Fruit fly (Drosophila melanogaster) whole organism, embryonic: ENCODE results near the gene Theg.
A peak's percentile ranks its signal among the peaks of the same experiment; 100 is the strongest.

Source experiments
- Ada2b ChIP-seq: fragments of 200-800 bp; sonication (Bioruptor generic); IDR thresholded peaks from 2 replicates; pipeline ENCODE4 v1.3.6; 2022; ENCODE audit warnings: missing biosample characterization, missing genetic modification characterization
- Bgb ChIP-seq: fragments of 200-800 bp; sonication (Bioruptor generic); IDR thresholded peaks from 2 replicates; pipeline ENCODE4 v1.3.6; 2022; ENCODE audit warnings: missing biosample characterization, missing genetic modification characterization; ENCODE audit not compliant: partially characterized antibody
- Bteb2 ChIP-seq: fragments of 200-800 bp; sonication (Bioruptor generic); optimal IDR thresholded peaks from 2 replicates; lab custom pipeline; 2016; ENCODE audit warnings: missing biosample characterization, missing genetic modification characterization
- CG11085 ChIP-seq: fragments of 200-800 bp; sonication (Bioruptor generic); IDR thresholded peaks from 2 replicates; pipeline ENCODE4 v1.3.6; 2022; ENCODE audit warnings: missing biosample characterization, missing genetic modification characterization
- CG12219 ChIP-seq: fragments of 200-800 bp; sonication (Bioruptor generic); optimal IDR thresholded peaks from 3 replicates; lab custom pipeline; 2018; ENCODE audit warnings: missing biosample characterization, mild to moderate bottlenecking, missing genetic modification characterization
- CG15514 ChIP-seq: fragments of 200-800 bp; sonication (Bioruptor generic); optimal IDR thresholded peaks from 3 replicates; lab custom pipeline; 2017; ENCODE audit warnings: missing biosample characterization, missing genetic modification characterization, mild to moderate bottlenecking, moderate library complexity, missing genetic modification reagents
- CG1602 ChIP-seq: fragments of 200-800 bp; sonication (Bioruptor generic); optimal IDR thresholded peaks from 3 replicates; lab custom pipeline; 2016; ENCODE audit warnings: missing biosample characterization, missing genetic modification characterization
- CG16813 ChIP-seq: fragments of 200-800 bp; sonication (Bioruptor generic); IDR thresholded peaks from 3 replicates; pipeline ENCODE4 v1.3.6; 2022; ENCODE audit warnings: missing biosample characterization, missing genetic modification characterization; ENCODE audit not compliant: partially characterized antibody
- CG17359 ChIP-seq: fragments of 200-800 bp; sonication (Bioruptor generic); optimal IDR thresholded peaks from 3 replicates; lab custom pipeline; 2018; ENCODE audit warnings: missing biosample characterization, mild to moderate bottlenecking, missing genetic modification characterization, moderate library complexity
- CG18619 ChIP-seq: fragments of 200-800 bp; sonication (Bioruptor generic); optimal IDR thresholded peaks from 3 replicates; lab custom pipeline; 2017; ENCODE audit warnings: missing biosample characterization, mild to moderate bottlenecking, missing genetic modification characterization
- CG18764 ChIP-seq: fragments of 200-800 bp; sonication (Bioruptor generic); optimal IDR thresholded peaks from 3 replicates; lab custom pipeline; 2016; ENCODE audit warnings: missing biosample characterization, missing genetic modification characterization
- CG32532 ChIP-seq: fragments of 200-800 bp; sonication (Bioruptor generic); IDR thresholded peaks from 2 replicates; pipeline ENCODE4 v1.3.6; 2022; ENCODE audit warnings: missing biosample characterization, missing genetic modification characterization
- CG3281 ChIP-seq: fragments of 200-800 bp; sonication (Bioruptor generic); optimal IDR thresholded peaks from 3 replicates; lab custom pipeline; 2017; ENCODE audit warnings: missing biosample characterization, mild to moderate bottlenecking, missing genetic modification characterization
- CG34224 ChIP-seq: fragments of 200-800 bp; sonication (Bioruptor generic); IDR thresholded peaks from 3 replicates; pipeline ENCODE4 v1.3.6; 2022; ENCODE audit warnings: missing biosample characterization, missing genetic modification characterization; ENCODE audit not compliant: partially characterized antibody
- CG6683 ChIP-seq: fragments of 200-800 bp; sonication (Bioruptor generic); optimal IDR thresholded peaks from 2 replicates; lab custom pipeline; 2017; ENCODE audit warnings: missing biosample characterization, mild to moderate bottlenecking, missing genetic modification characterization, missing genetic modification reagents
- CG7357 ChIP-seq: fragments of 200-800 bp; sonication (Bioruptor generic); IDR thresholded peaks from 3 replicates; pipeline ENCODE4 v1.3.6; 2022; ENCODE audit warnings: missing biosample characterization, missing genetic modification characterization
- CG7786 ChIP-seq: fragments of 200-800 bp; sonication (Bioruptor generic); optimal IDR thresholded peaks from 2 replicates; lab custom pipeline; 2016; ENCODE audit warnings: missing biosample characterization, missing genetic modification characterization
- CG8478 ChIP-seq: fragments of >200 bp; optimal IDR thresholded peaks from 2 replicates; lab custom pipeline; 2018
- Camta ChIP-seq: fragments of 200-800 bp; sonication (Bioruptor generic); optimal IDR thresholded peaks from 2 replicates; lab custom pipeline; 2016; ENCODE audit warnings: missing biosample characterization, missing genetic modification characterization
- D ChIP-seq, 2 experiments: fragments of 200-800 bp in 1 of 2; fragments of >200 bp in 1 of 2; sonication (Bioruptor generic) in 1 of 2; optimal IDR thresholded peaks; 2 replicates in 1 of 2; 3 replicates in 1 of 2; lab custom pipeline; 2017; ENCODE audit warnings: mild to moderate bottlenecking in 1 of 2, missing biosample characterization in 1 of 2, missing genetic modification characterization in 1 of 2, missing genetic modification reagents in 1 of 2
- Dad ChIP-seq: fragments of 200-800 bp; sonication (Bioruptor generic); optimal IDR thresholded peaks from 3 replicates; lab custom pipeline; 2016; ENCODE audit warnings: missing biosample characterization, missing genetic modification characterization
- Dfd ChIP-seq, 2 experiments: fragments of >200 bp; optimal IDR thresholded peaks; 2 replicates each; lab custom pipeline; 2017; ENCODE audit warnings: missing biosample characterization in 2 of 2, missing genetic modification characterization in 2 of 2
- E2f2 ChIP-seq: fragments of 200-800 bp; sonication (Bioruptor generic); IDR thresholded peaks from 2 replicates; pipeline ENCODE4 v1.3.6; 2022; ENCODE audit warnings: missing biosample characterization, missing genetic modification characterization
- H15 ChIP-seq: fragments of 200-800 bp; sonication (Bioruptor generic); IDR thresholded peaks from 3 replicates; pipeline ENCODE4 v1.3.6; 2022; ENCODE audit warnings: missing biosample characterization, missing genetic modification characterization
- HLH4C ChIP-seq: fragments of 200-800 bp; sonication (Bioruptor generic); IDR thresholded peaks from 3 replicates; pipeline ENCODE4 v1.3.6; 2022; ENCODE audit warnings: missing biosample characterization, missing genetic modification characterization; ENCODE audit not compliant: partially characterized antibody
- HLHmδ ChIP-seq: fragments of 200-800 bp; sonication (Bioruptor generic); optimal IDR thresholded peaks from 2 replicates; lab custom pipeline; 2018; ENCODE audit warnings: missing biosample characterization, mild to moderate bottlenecking, missing genetic modification characterization, moderate library complexity
- Scr ChIP-seq: fragments of 200-800 bp; sonication (Bioruptor generic); IDR thresholded peaks from 2 replicates; pipeline ENCODE4 v1.3.6; 2022; ENCODE audit warnings: missing biosample characterization, missing genetic modification characterization; ENCODE audit not compliant: partially characterized antibody
- Tbp ChIP-seq: fragments of >200 bp; optimal IDR thresholded peaks from 2 replicates; lab custom pipeline; 2018; ENCODE audit warnings: missing biosample characterization, missing genetic modification characterization
- Xrp1 ChIP-seq: fragments of 200-800 bp; sonication (Bioruptor generic); IDR thresholded peaks from 2 replicates; pipeline ENCODE4 v1.3.6; 2022; ENCODE audit warnings: missing biosample characterization, missing genetic modification characterization
- abd-A ChIP-seq: fragments of 200-800 bp; sonication (Bioruptor generic); optimal IDR thresholded peaks from 3 replicates; lab custom pipeline; 2019; ENCODE audit warnings: missing biosample characterization, mild to moderate bottlenecking, missing genetic modification characterization, moderate library complexity
- al ChIP-seq: fragments of 200-800 bp; sonication (Bioruptor generic); IDR thresholded peaks from 2 replicates; pipeline ENCODE4 v1.3.6; 2022; ENCODE audit warnings: missing biosample characterization, missing genetic modification characterization
- ara ChIP-seq: fragments of 200-800 bp; sonication (Bioruptor generic); IDR thresholded peaks from 2 replicates; pipeline ENCODE4 v1.3.6; 2022; ENCODE audit warnings: missing biosample characterization, missing genetic modification characterization
- ase ChIP-seq: fragments of 200-800 bp; sonication (Bioruptor generic); IDR thresholded peaks from 3 replicates; pipeline ENCODE4 v1.3.6; 2022; ENCODE audit warnings: missing biosample characterization, missing genetic modification characterization
- bcd ChIP-seq: fragments of 200-800 bp; sonication (Bioruptor generic); optimal IDR thresholded peaks from 2 replicates; lab custom pipeline; 2017; ENCODE audit warnings: missing biosample characterization, mild to moderate bottlenecking, missing genetic modification characterization
- btn ChIP-seq: fragments of 200-800 bp; sonication (Bioruptor generic); optimal IDR thresholded peaks from 2 replicates; lab custom pipeline; 2016; ENCODE audit warnings: missing biosample characterization, missing genetic modification characterization
- croc ChIP-seq: fragments of 200-800 bp; sonication (Bioruptor generic); conservative IDR thresholded peaks from 3 replicates; pipeline ENCODE4 v1.3.6; 2022; ENCODE audit warnings: missing biosample characterization, missing genetic modification characterization
- dm ChIP-seq: fragments of 200-800 bp; sonication (Bioruptor generic); optimal IDR thresholded peaks from 3 replicates; lab custom pipeline; 2016; ENCODE audit warnings: missing biosample characterization, missing genetic modification characterization
- ind ChIP-seq: fragments of 200-800 bp; sonication (Bioruptor generic); optimal IDR thresholded peaks from 3 replicates; lab custom pipeline; 2016; ENCODE audit warnings: missing biosample characterization, missing genetic modification characterization
- kay ChIP-seq: fragments of 200-800 bp; sonication (Bioruptor generic); optimal IDR thresholded peaks from 2 replicates; lab custom pipeline; 2016; ENCODE audit warnings: missing biosample characterization, missing genetic modification characterization
- lola ChIP-seq, 3 experiments: fragments of >200 bp in 2 of 3; fragments of 200-800 bp in 1 of 3; sonication (Bioruptor generic) in 1 of 3; optimal IDR thresholded peaks; 2 replicates each; lab custom pipeline; 2017 to 2019; ENCODE audit warnings: missing biosample characterization in 3 of 3, missing genetic modification characterization in 3 of 3, mild to moderate bottlenecking in 1 of 3, moderate library complexity in 1 of 3
- luna ChIP-seq: fragments of 200-800 bp; sonication (Bioruptor generic); optimal IDR thresholded peaks from 2 replicates; lab custom pipeline; 2016; ENCODE audit warnings: missing biosample characterization, missing genetic modification characterization
- nau ChIP-seq: fragments of 200-800 bp; sonication (Bioruptor generic); optimal IDR thresholded peaks from 3 replicates; lab custom pipeline; 2017; ENCODE audit warnings: missing biosample characterization, mild to moderate bottlenecking, missing genetic modification characterization, missing genetic modification reagents
- nerfin-1 ChIP-seq: fragments of 200-800 bp; sonication (Bioruptor generic); optimal IDR thresholded peaks from 3 replicates; lab custom pipeline; 2019; ENCODE audit warnings: missing biosample characterization, mild to moderate bottlenecking, missing genetic modification characterization, moderate library complexity
- odd ChIP-seq: fragments of 200-800 bp; sonication (Bioruptor generic); optimal IDR thresholded peaks from 2 replicates; lab custom pipeline; 2017; ENCODE audit warnings: missing biosample characterization, mild to moderate bottlenecking, missing genetic modification characterization
- salm ChIP-seq: fragments of 200-800 bp; sonication (Bioruptor generic); optimal IDR thresholded peaks from 2 replicates; lab custom pipeline; 2018; ENCODE audit warnings: missing biosample characterization, mild to moderate bottlenecking, missing genetic modification characterization
- sim ChIP-seq: fragments of 200-800 bp; sonication (Bioruptor generic); IDR thresholded peaks from 2 replicates; pipeline ENCODE4 v1.3.6; 2022; ENCODE audit warnings: missing biosample characterization, missing genetic modification characterization
- so ChIP-seq: fragments of 200-800 bp; sonication (Bioruptor generic); IDR thresholded peaks from 3 replicates; pipeline ENCODE4 v1.3.6; 2022; ENCODE audit warnings: missing biosample characterization, missing genetic modification characterization
- tio ChIP-seq: fragments of 200-800 bp; sonication (Bioruptor generic); optimal IDR thresholded peaks from 2 replicates; lab custom pipeline; 2017; ENCODE audit warnings: missing biosample characterization, missing genetic modification characterization, inconsistent platforms
- tna ChIP-seq: fragments of 200-800 bp; sonication (Bioruptor generic); IDR thresholded peaks from 2 replicates; pipeline ENCODE4 v1.3.6; 2022; ENCODE audit warnings: missing biosample characterization, missing genetic modification characterization; ENCODE audit not compliant: partially characterized antibody
- vvl ChIP-seq: fragments of 200-800 bp; sonication (Bioruptor generic); IDR thresholded peaks from 2 replicates; pipeline ENCODE4 v1.3.6; 2022; ENCODE audit warnings: missing biosample characterization, missing genetic modification characterization

Gene Theg

dm6 chr3R:22023041-22023626 is 8.6 kb downstream of the Theg start, which contains the start of the genes Mitofilin and mRpL35 (continued):
- no peak for TF ChIP-seq CG6683
- TF ChIP-seq D (optimal IDR thresholded peaks at IDR 0.05; lab: Kevin White, UChicago), result no peak
- TF ChIP-seq D (GFP tag; optimal IDR thresholded peaks at IDR 0.05; lab: Kevin White, UChicago), result no peak
- no peak for TF ChIP-seq ara (GFP tag; lab: Robert Waterston, UW)
- TF ChIP-seq CG11085 (GFP tag; lab: Robert Waterston, UW), result no peak
- no peak for TF ChIP-seq abd-A (tag; lab: Kevin White, UChicago)
- TF ChIP-seq btn (GFP tag; lab: Kevin White, UChicago), result no peak
- no peak for TF ChIP-seq CG12219 (GFP tag; lab: Kevin White, UChicago)
- no peak for TF ChIP-seq CG7357 (GFP tag; lab: Robert Waterston, UW)
- TF ChIP-seq H15 (GFP tag; lab: Robert Waterston, UW), result 0 out of 3 replicates have a peak, but pooled peaks have one; percentile 7
- TF ChIP-seq CG7786 (GFP tag; lab: Kevin White, UChicago), result peak; percentile 57
- TF ChIP-seq CG34224 (GFP tag; lab: Robert Waterston, UW), result 0 out of 3 replicates have a peak, but pooled peaks have one; percentile 24
- peak; percentile 69 for TF ChIP-seq bcd (GFP tag; lab: Kevin White, UChicago)
- no peak for TF ChIP-seq CG17359
- TF ChIP-seq Bteb2 (GFP tag; lab: Kevin White, UChicago), result no peak
- no peak for TF ChIP-seq ase (GFP tag; lab: Robert Waterston, UW)
- no peak for TF ChIP-seq CG8478
- no peak for TF ChIP-seq CG18764 (GFP tag; lab: Kevin White, UChicago)
- TF ChIP-seq E2f2 (GFP tag; lab: Robert Waterston, UW), result no peak
- no peak for TF ChIP-seq nau (GFP tag; lab: Kevin White, UChicago)
- peak; percentile 24 for TF ChIP-seq CG18619 (GFP tag; lab: Kevin White, UChicago)
- peak in 1 of 3 experiments; percentile 53 for TF ChIP-seq lola (GFP tag; optimal IDR thresholded peaks at IDR 0.05; lab: Kevin White, UChicago)
- no peak for TF ChIP-seq so (GFP tag; lab: Robert Waterston, UW)
- TF ChIP-seq kay (GFP tag; lab: Kevin White, UChicago), result peak; percentile 19
- TF ChIP-seq tna (GFP tag; lab: Robert Waterston, UW), result no peak
- peak; percentile 71 for TF ChIP-seq Scr (GFP tag; lab: Robert Waterston, UW)
- TF ChIP-seq CG3281 (GFP tag; lab: Kevin White, UChicago), result peak; percentile 23
- no peak for TF ChIP-seq Xrp1 (GFP tag; lab: Robert Waterston, UW)
- TF ChIP-seq Dfd (GFP tag; optimal IDR thresholded peaks at IDR 0.05; lab: Kevin White, UChicago), result no peak
- no peak for TF ChIP-seq nerfin-1 (tag; lab: Kevin White, UChicago)
- no peak for TF ChIP-seq CG32532 (GFP tag; lab: Robert Waterston, UW)
- no peak for TF ChIP-seq HLHmδ (GFP tag; lab: Kevin White, UChicago)
- TF ChIP-seq Dad, result no peak
- TF ChIP-seq vvl (GFP tag; lab: Robert Waterston, UW), result peak; percentile 47; the same call in 1 of the 2 replicates
- peak; percentile 56 for TF ChIP-seq luna (GFP tag; lab: Kevin White, UChicago)
- no peak for TF ChIP-seq CG15514 (GFP tag; lab: Kevin White, UChicago)
- peak; percentile 78 for TF ChIP-seq CG16813 (GFP tag; lab: Robert Waterston, UW)
- peak; percentile 49 for TF ChIP-seq CG1602 (GFP tag; lab: Kevin White, UChicago)
- peak; percentile 23 for TF ChIP-seq Camta (GFP tag; lab: Kevin White, UChicago)
- no peak for TF ChIP-seq sim (GFP tag; lab: Robert Waterston, UW)
- TF ChIP-seq Ada2b (GFP tag; lab: Robert Waterston, UW), result no peak
- TF ChIP-seq dm, result peak; percentile 50
- no peak for TF ChIP-seq croc (GFP tag; lab: Robert Waterston, UW)
- TF ChIP-seq HLH4C, result peak; percentile 33; the same call in 1 of the 3 replicates
- TF ChIP-seq odd (GFP tag; lab: Kevin White, UChicago), result no peak
- no peak for TF ChIP-seq Tbp (GFP tag; lab: Kevin White, UChicago)
- TF ChIP-seq Bgb (GFP tag; lab: Robert Waterston, UW), result peak; percentile 54
- no peak for TF ChIP-seq tio (GFP tag; lab: Kevin White, UChicago)
- TF ChIP-seq al, result 0 out of 2 replicates have a peak, but pooled peaks have one; percentile 37
- no peak for TF ChIP-seq salm (tag; lab: Kevin White, UChicago)
- peak; percentile 44 for TF ChIP-seq ind (GFP tag; lab: Kevin White, UChicago)
